Fruit fly (Drosophila melanogaster) whole organism, prepupa: ENCODE measurements around the gene sturkopf.

Experiments used
- Blimp-1 ChIP-seq: fragments of 200-800 bp; sonication (Bioruptor generic); optimal IDR thresholded peaks from 3 replicates; lab custom pipeline; 2017; ENCODE audit warnings: missing biosample characterization, missing genetic modification characterization, mild to moderate bottlenecking, moderate library complexity, missing genetic modification reagents
- CG11762 ChIP-seq: fragments of 200-800 bp; sonication (Bioruptor generic); optimal IDR thresholded peaks from 3 replicates; lab custom pipeline; 2016; ENCODE audit warnings: missing biosample characterization, missing genetic modification characterization; ENCODE audit not compliant: insufficient read depth
- CG15336 ChIP-seq: fragments of 200-800 bp; sonication (Bioruptor generic); IDR thresholded peaks from 2 replicates; pipeline ENCODE4 v1.3.6; 2022; ENCODE audit warnings: missing biosample characterization, missing genetic modification characterization
- CG1621 ChIP-seq: fragments of 200-800 bp; sonication (Bioruptor generic); optimal IDR thresholded peaks from 3 replicates; lab custom pipeline; 2018; ENCODE audit warnings: missing biosample characterization, mild to moderate bottlenecking, missing genetic modification characterization
- CG3032 ChIP-seq: fragments of 200-800 bp; optimal IDR thresholded peaks from 2 replicates; lab custom pipeline; 2019; ENCODE audit warnings: missing biosample characterization, mild to moderate bottlenecking, missing genetic modification characterization, moderate library complexity
- CG31627 ChIP-seq: fragments of 200-800 bp; sonication (Bioruptor generic); optimal IDR thresholded peaks from 3 replicates; lab custom pipeline; 2016; ENCODE audit warnings: missing biosample characterization, missing genetic modification characterization
- CG32006 ChIP-seq: fragments of 200-800 bp; sonication (Bioruptor generic); optimal IDR thresholded peaks from 3 replicates; lab custom pipeline; 2017; ENCODE audit warnings: missing biosample characterization, mild to moderate bottlenecking, missing genetic modification characterization
- CG34406 ChIP-seq: fragments of 200-800 bp; sonication (Bioruptor generic); optimal IDR thresholded peaks from 3 replicates; lab custom pipeline; 2016; ENCODE audit warnings: missing biosample characterization, missing genetic modification characterization
- CG6163 ChIP-seq: fragments of 200-800 bp; sonication (Bioruptor generic); IDR thresholded peaks from 3 replicates; pipeline ENCODE4 v1.3.6; 2022; ENCODE audit warnings: missing biosample characterization, missing genetic modification characterization
- CG6792 ChIP-seq: fragments of 200-800 bp; sonication (Bioruptor generic); optimal IDR thresholded peaks from 3 replicates; lab custom pipeline; 2016; ENCODE audit warnings: missing biosample characterization, missing genetic modification characterization
- CG6808 ChIP-seq: fragments of 200-800 bp; sonication (Bioruptor generic); optimal IDR thresholded peaks from 3 replicates; lab custom pipeline; 2017; ENCODE audit warnings: missing biosample characterization, missing genetic modification characterization, mild to moderate bottlenecking, moderate library complexity, missing genetic modification reagents
- CG8119 ChIP-seq: fragments of 200-800 bp; sonication (Bioruptor generic); IDR thresholded peaks from 3 replicates; pipeline ENCODE4 v1.3.6; 2022; ENCODE audit warnings: missing biosample characterization, missing genetic modification characterization
- CG8319 ChIP-seq: fragments of 200-800 bp; sonication (Bioruptor generic); optimal IDR thresholded peaks from 3 replicates; lab custom pipeline; 2016; ENCODE audit warnings: missing biosample characterization, missing genetic modification characterization
- CG8632 ChIP-seq: fragments of 200-800 bp; sonication (Bioruptor generic); optimal IDR thresholded peaks from 3 replicates; lab custom pipeline; 2016; ENCODE audit warnings: missing biosample characterization, missing genetic modification characterization
- CG9139 ChIP-seq: fragments of 200-800 bp; sonication (Bioruptor generic); optimal IDR thresholded peaks from 3 replicates; lab custom pipeline; 2017; ENCODE audit warnings: missing biosample characterization, mild to moderate bottlenecking, missing genetic modification characterization
- Eip75B ChIP-seq: fragments of 200-800 bp; sonication (Bioruptor generic); optimal IDR thresholded peaks from 3 replicates; lab custom pipeline; 2016; ENCODE audit warnings: missing biosample characterization, missing genetic modification characterization
- Ets21C ChIP-seq: fragments of 200-800 bp; sonication (Bioruptor generic); optimal IDR thresholded peaks from 3 replicates; lab custom pipeline; 2016; ENCODE audit warnings: missing biosample characterization, missing genetic modification characterization
- Ets96B ChIP-seq: fragments of 200-800 bp; optimal IDR thresholded peaks from 2 replicates; lab custom pipeline; 2019; ENCODE audit warnings: missing biosample characterization, mild to moderate bottlenecking, missing genetic modification characterization, moderate library complexity
- Gug ChIP-seq: fragments of 200-800 bp; sonication (Bioruptor generic); IDR thresholded peaks from 2 replicates; pipeline ENCODE4 v1.3.6; 2022; ENCODE audit warnings: missing biosample characterization, missing genetic modification characterization
- Hr38 ChIP-seq: sonication (Bioruptor generic); optimal IDR thresholded peaks from 2 replicates; lab custom pipeline; 2016; ENCODE audit warnings: missing biosample characterization, missing genetic modification characterization
- Hr39 ChIP-seq: fragments of 200-800 bp; sonication (Bioruptor generic); optimal IDR thresholded peaks from 2 replicates; lab custom pipeline; 2016; ENCODE audit warnings: missing biosample characterization, missing genetic modification characterization
- Hr4 ChIP-seq: fragments of 200-800 bp; sonication (Bioruptor generic); optimal IDR thresholded peaks from 3 replicates; lab custom pipeline; 2016; ENCODE audit warnings: missing biosample characterization, missing genetic modification characterization
- Lpt ChIP-seq: fragments of 200-800 bp; sonication (Bioruptor generic); optimal IDR thresholded peaks from 3 replicates; lab custom pipeline; 2016; ENCODE audit warnings: missing biosample characterization, missing genetic modification characterization
- Met ChIP-seq: fragments of 200-800 bp; sonication (Bioruptor generic); optimal IDR thresholded peaks from 3 replicates; lab custom pipeline; 2016; ENCODE audit warnings: missing biosample characterization, missing genetic modification characterization
- Smox ChIP-seq: fragments of 200-800 bp; sonication (Bioruptor generic); optimal IDR thresholded peaks from 3 replicates; lab custom pipeline; 2016; ENCODE audit warnings: missing biosample characterization, missing genetic modification characterization
- Sox102F ChIP-seq: fragments of 200-800 bp; sonication (Bioruptor generic); optimal IDR thresholded peaks from 2 replicates; lab custom pipeline; 2016; ENCODE audit warnings: missing biosample characterization, mild to moderate bottlenecking, missing genetic modification characterization
- Sox14 ChIP-seq: fragments of 200-800 bp; sonication (Bioruptor generic); optimal IDR thresholded peaks from 3 replicates; lab custom pipeline; 2016; ENCODE audit warnings: missing biosample characterization, missing genetic modification characterization
- Sox15 ChIP-seq: fragments of 200-800 bp; sonication (Bioruptor generic); optimal IDR thresholded peaks from 3 replicates; lab custom pipeline; 2016; ENCODE audit warnings: missing biosample characterization, missing genetic modification characterization
- acj6 ChIP-seq: fragments of 200-800 bp; sonication (Bioruptor generic); optimal IDR thresholded peaks from 3 replicates; lab custom pipeline; 2016; ENCODE audit warnings: missing biosample characterization, missing genetic modification characterization
- cyc ChIP-seq: fragments of 200-800 bp; sonication (Bioruptor generic); optimal IDR thresholded peaks from 3 replicates; lab custom pipeline; 2016; ENCODE audit warnings: missing biosample characterization, missing genetic modification characterization
- eg ChIP-seq: fragments of 200-800 bp; sonication (Bioruptor generic); IDR thresholded peaks from 3 replicates; pipeline ENCODE4 v1.3.6; 2022; ENCODE audit warnings: missing biosample characterization, missing genetic modification characterization
- fd59A ChIP-seq: fragments of 200-800 bp; sonication (Bioruptor generic); optimal IDR thresholded peaks from 2 replicates; lab custom pipeline; 2017; ENCODE audit warnings: missing biosample characterization, mild to moderate bottlenecking, missing genetic modification characterization, missing genetic modification reagents
- fd85E ChIP-seq: fragments of 200-800 bp; sonication (Bioruptor generic); optimal IDR thresholded peaks from 3 replicates; lab custom pipeline; 2016; ENCODE audit warnings: missing biosample characterization, missing genetic modification characterization
- fkh ChIP-seq: fragments of 200-800 bp; sonication (Bioruptor generic); optimal IDR thresholded peaks from 3 replicates; lab custom pipeline; 2017; ENCODE audit warnings: missing biosample characterization, mild to moderate bottlenecking, missing genetic modification characterization, moderate library complexity
- lz ChIP-seq: fragments of 200-800 bp; sonication (Bioruptor generic); optimal IDR thresholded peaks from 3 replicates; lab custom pipeline; 2016; ENCODE audit warnings: missing biosample characterization, missing genetic modification characterization
- pdm3 ChIP-seq: fragments of 200-800 bp; sonication (Bioruptor generic); optimal IDR thresholded peaks from 3 replicates; lab custom pipeline; 2016; ENCODE audit warnings: missing biosample characterization, missing genetic modification characterization
- salr ChIP-seq, 2 experiments: fragments of 200-800 bp; sonication (Bioruptor generic); optimal IDR thresholded peaks; 3 replicates each; lab custom pipeline; 2016 to 2018; ENCODE audit warnings: missing biosample characterization in 2 of 2, missing genetic modification characterization in 2 of 2, mild to moderate bottlenecking in 1 of 2
- svp ChIP-seq: fragments of 200-800 bp; sonication (Bioruptor generic); peaks from one replicate; lab custom pipeline; 2016; ENCODE audit warnings: missing biosample characterization, missing genetic modification characterization
- topi ChIP-seq: fragments of 200-800 bp; sonication (Bioruptor generic); optimal IDR thresholded peaks from 3 replicates; lab custom pipeline; 2016; ENCODE audit warnings: missing biosample characterization, missing genetic modification characterization

Gene sturkopf

DNA sequence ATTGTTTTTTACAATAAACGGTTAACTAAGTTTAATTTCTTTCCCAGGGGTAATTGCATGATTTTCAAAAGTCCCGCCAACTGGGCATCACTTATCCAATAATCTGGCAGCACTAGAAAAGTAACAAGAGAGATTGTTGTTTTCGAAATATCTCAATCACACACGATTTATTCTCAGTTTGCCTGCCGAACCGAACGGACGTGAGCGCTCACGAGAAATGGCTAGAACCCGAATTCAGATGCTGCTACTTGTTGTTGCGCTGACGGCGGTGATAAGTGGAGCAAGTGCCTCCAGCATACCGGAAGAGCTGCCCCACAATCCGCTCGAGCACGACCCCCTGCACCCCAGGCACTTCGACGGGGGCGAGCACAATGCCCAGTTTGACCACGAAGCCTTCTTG lies 14.7 kb downstream of the sturkopf start, which contains the start of gene scf (continued):
- no peak for TF ChIP-seq Hr38 (GFP tag; lab: Kevin White, UChicago)
- TF ChIP-seq lz (GFP tag; lab: Kevin White, UChicago): no peak
- no peak for TF ChIP-seq Sox15 (GFP tag; lab: Kevin White, UChicago)
- no peak for TF ChIP-seq cyc (GFP tag; lab: Kevin White, UChicago)
- no peak for TF ChIP-seq Hr39 (GFP tag; lab: Kevin White, UChicago)
- TF ChIP-seq eg (GFP tag; lab: Robert Waterston, UW): peak; percentile 38; the same call in 1 of the 3 replicates
- no peak for TF ChIP-seq CG11762 (GFP tag; lab: Kevin White, UChicago)
- TF ChIP-seq Ets96B: no peak
- TF ChIP-seq salr (GFP tag; optimal IDR thresholded peaks at IDR 0.05; lab: Kevin White, UChicago): no peak
- TF ChIP-seq CG6792: no peak
- TF ChIP-seq fd85E: no peak
- no peak for TF ChIP-seq CG6163 (GFP tag; lab: Robert Waterston, UW)
- TF ChIP-seq, all 60 proteins: peak for 7

DNA sequence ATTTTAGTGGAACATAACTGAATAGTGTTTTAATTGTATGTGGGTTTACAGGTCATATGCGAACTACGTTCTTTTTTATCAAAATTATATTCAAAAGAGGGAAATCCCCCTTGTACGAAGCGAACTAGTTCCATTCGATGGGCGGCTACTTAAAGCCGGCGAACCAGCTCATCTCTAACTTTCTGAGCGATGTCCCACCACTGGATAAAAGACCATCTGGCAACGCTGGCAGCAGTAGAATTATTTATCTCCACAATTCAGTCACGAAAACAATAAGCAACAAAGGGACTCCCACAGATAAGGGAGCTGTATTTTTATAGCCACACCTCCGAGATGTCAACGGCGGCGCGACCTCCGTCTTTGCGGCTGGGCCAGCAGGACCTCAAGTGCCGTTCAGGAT lies 17.5 kb downstream of the sturkopf start, which contains the start of gene Rabex-5:
Gene Rabex-5 (plus strand): TSS at position 221 of the 400 bp plus-strand sequence.
- 0 out of 3 replicates have a peak, but pooled peaks have one; percentile 16 for TF ChIP-seq eg (GFP tag; lab: Robert Waterston, UW)
- TF ChIP-seq Hr39 (GFP tag; lab: Kevin White, UChicago): peak; percentile 35
- TF ChIP-seq topi (GFP tag; lab: Kevin White, UChicago): no peak
- peak; percentile 19 for TF ChIP-seq cyc (GFP tag; lab: Kevin White, UChicago)
- peak; percentile 41 for TF ChIP-seq CG31627 (GFP tag; lab: Kevin White, UChicago)
- TF ChIP-seq CG6808: peak; percentile 43
- TF ChIP-seq Ets21C (GFP tag; lab: Kevin White, UChicago): peak; percentile 13
- peak; percentile 75 for TF ChIP-seq Sox14 (GFP tag; lab: Kevin White, UChicago)
- TF ChIP-seq Hr4 (GFP tag; lab: Kevin White, UChicago): no peak
- TF ChIP-seq svp (GFP tag; lab: Kevin White, UChicago): peak; percentile 90
- TF ChIP-seq CG8319: no peak
- peak; percentile 12 for TF ChIP-seq acj6
- TF ChIP-seq CG15336 (GFP tag; lab: Robert Waterston, UW): 0 out of 2 replicates have a peak, but pooled peaks have one; percentile 22

DNA sequence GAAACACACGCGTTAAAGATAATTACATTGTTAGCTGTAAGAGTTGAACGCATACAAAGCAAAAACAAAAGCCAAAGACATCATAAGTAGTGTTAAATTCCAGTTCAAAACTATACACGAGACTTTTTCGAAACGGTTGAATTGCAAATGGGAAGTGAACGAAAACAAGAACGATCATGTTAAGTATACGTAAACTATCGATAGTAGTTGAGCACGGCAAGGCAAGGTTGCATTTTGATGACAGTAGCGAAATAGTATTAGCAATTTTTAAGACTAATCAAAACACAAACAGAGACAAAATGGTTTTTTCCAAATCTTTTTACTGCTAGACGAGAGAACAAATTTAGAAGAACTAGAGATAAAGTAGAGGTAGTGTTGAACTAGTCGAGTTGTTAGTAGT lies 18.3 kb downstream of the sturkopf start:
- TF ChIP-seq Lpt: no peak
- TF ChIP-seq fd85E: no peak
- TF ChIP-seq lz (GFP tag; lab: Kevin White, UChicago): no peak

DNA sequence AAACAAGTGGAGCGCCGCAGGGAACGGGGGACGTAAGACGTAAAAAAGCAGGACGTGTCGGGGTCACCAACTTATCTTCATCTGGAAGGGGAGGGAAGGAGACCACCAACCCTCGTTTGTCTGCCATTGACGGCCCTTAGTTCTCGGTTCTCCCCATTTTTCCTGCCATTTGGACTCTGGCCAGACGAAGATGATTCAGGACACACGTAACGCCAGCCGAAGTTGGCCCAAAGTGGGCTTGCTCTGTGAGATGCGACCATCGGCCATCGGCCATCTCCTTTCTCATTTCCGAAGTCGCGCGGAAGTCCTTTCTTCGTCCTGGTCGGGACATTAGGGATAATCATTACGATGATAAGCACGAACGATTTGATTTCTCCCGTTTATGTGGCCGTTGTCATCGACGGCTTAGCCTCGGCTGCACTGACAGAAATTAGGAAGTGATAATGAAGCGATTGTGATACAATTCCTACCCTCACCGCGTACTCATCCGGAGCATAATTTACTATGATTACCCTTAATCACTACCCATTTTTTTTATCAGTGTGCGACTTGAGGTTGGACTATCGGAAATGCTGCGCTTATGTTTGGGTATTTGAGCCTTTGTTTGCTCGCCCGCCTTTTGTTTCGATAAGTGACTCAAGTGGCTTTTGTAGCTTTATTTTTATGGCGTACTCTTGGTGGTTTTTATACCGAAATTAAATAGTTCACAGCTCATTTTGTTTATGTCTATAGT lies 32.1 kb downstream of the sturkopf start:
- TF ChIP-seq fd85E (no peak), Lpt (no peak), CG3032 (tag; lab: Kevin White, UChicago) (no peak), topi (GFP tag; lab: Kevin White, UChicago) (no peak), lz (GFP tag; lab: Kevin White, UChicago) (no peak), Gug (no peak), CG31627 (GFP tag; lab: Kevin White, UChicago) (no peak), CG11762 (GFP tag; lab: Kevin White, UChicago) (no peak), salr (GFP tag; optimal IDR thresholded peaks at IDR 0.05; lab: Kevin White, UChicago) (no peak), svp (GFP tag; lab: Kevin White, UChicago) (no peak), pdm3 (GFP tag; lab: Kevin White, UChicago) (no peak), Blimp-1 (GFP tag; lab: Kevin White, UChicago) (no peak), CG8119 (GFP tag; lab: Robert Waterston, UW) (no peak), Hr38 (GFP tag; lab: Kevin White, UChicago) (no peak), Eip75B (GFP tag; lab: Kevin White, UChicago) (no peak), CG15336 (GFP tag; lab: Robert Waterston, UW) (no peak)

DNA sequence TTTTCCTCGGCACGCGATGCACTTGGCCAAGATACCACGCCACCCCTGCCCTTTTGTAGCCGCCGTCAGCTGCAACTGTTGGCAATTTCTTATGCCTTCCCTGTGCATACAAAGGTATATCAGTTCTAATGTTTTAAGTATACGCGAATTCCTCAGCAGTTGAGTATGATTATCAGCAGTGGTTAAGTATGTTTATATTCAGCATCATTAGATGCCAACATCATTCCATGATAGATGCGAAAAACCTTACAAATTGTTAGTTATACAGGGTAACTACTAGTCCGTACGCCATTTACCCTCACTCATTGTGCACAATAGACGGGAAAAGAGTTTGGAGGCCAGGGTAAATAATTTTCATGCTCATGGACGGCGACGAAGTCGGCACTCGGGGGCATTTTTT lies 33.5 kb downstream of the sturkopf start:
- peak; percentile 17 for TF ChIP-seq CG34406 (GFP tag; lab: Kevin White, UChicago)
- TF ChIP-seq eg (GFP tag; lab: Robert Waterston, UW): peak; percentile 55; the same call in 2 of the 3 replicates
- TF ChIP-seq Smox (GFP tag; lab: Kevin White, UChicago): peak; percentile 4
- no peak for TF ChIP-seq CG9139 (GFP tag; lab: Kevin White, UChicago)
- TF ChIP-seq CG6792: no peak
- TF ChIP-seq fkh (GFP tag; lab: Kevin White, UChicago): no peak
- TF ChIP-seq CG6808: no peak
- TF ChIP-seq CG15336 (GFP tag; lab: Robert Waterston, UW): peak; percentile 62
- TF ChIP-seq CG31627 (GFP tag; lab: Kevin White, UChicago): peak; percentile 4
- peak; percentile 62 for TF ChIP-seq CG32006 (GFP tag; lab: Kevin White, UChicago)
- TF ChIP-seq Sox102F (GFP tag; lab: Kevin White, UChicago): peak; percentile 7
- TF ChIP-seq salr (GFP tag; optimal IDR thresholded peaks at IDR 0.05; lab: Kevin White, UChicago): peak; percentile 15 to 22
- TF ChIP-seq CG8119 (GFP tag; lab: Robert Waterston, UW): peak; percentile 61
- peak; percentile 27 for TF ChIP-seq Hr39 (GFP tag; lab: Kevin White, UChicago)
- peak; percentile 56 for TF ChIP-seq acj6
- TF ChIP-seq cyc (GFP tag; lab: Kevin White, UChicago): no peak
- TF ChIP-seq Met (GFP tag; lab: Kevin White, UChicago): peak; percentile 1
- TF ChIP-seq CG8632 (GFP tag; lab: Kevin White, UChicago): peak; percentile 6
- peak; percentile 8 for TF ChIP-seq CG1621 (tag; lab: Kevin White, UChicago)
- no peak for TF ChIP-seq CG11762 (GFP tag; lab: Kevin White, UChicago)
- peak; percentile 27 for TF ChIP-seq fd59A (GFP tag; lab: Kevin White, UChicago)
